Fruit fly (Drosophila melanogaster) whole organism, embryonic: ENCODE results near the gene Sld5.

Experiments
- B-H1 ChIP-seq: fragments of 200-800 bp; sonication (Bioruptor generic); IDR thresholded peaks from 3 replicates; pipeline ENCODE4 v1.3.6; 2022; ENCODE audit warnings: missing biosample characterization, missing genetic modification characterization
- Bdp1 ChIP-seq: fragments of 200-800 bp; sonication (Bioruptor generic); optimal IDR thresholded peaks from 3 replicates; lab custom pipeline; 2016; ENCODE audit warnings: missing biosample characterization, missing genetic modification characterization
- CG10267 ChIP-seq: fragments of 200-800 bp; sonication (Bioruptor generic); optimal IDR thresholded peaks from 2 replicates; lab custom pipeline; 2018; ENCODE audit warnings: missing biosample characterization, mild to moderate bottlenecking, missing genetic modification characterization, moderate library complexity
- CG10565 ChIP-seq: fragments of 200-800 bp; sonication (Bioruptor generic); optimal IDR thresholded peaks from 3 replicates; lab custom pipeline; 2016; ENCODE audit warnings: missing biosample characterization, mild to moderate bottlenecking, missing genetic modification characterization
- CG11093 ChIP-seq: fragments of 200-800 bp; sonication (Bioruptor generic); IDR thresholded peaks from 3 replicates; pipeline ENCODE4 v1.3.6; 2022; ENCODE audit warnings: missing biosample characterization, missing genetic modification characterization
- CG13123 ChIP-seq: fragments of 200-800 bp; sonication (Bioruptor generic); optimal IDR thresholded peaks from 2 replicates; lab custom pipeline; 2016; ENCODE audit warnings: missing biosample characterization, missing genetic modification characterization
- CG15696 ChIP-seq: fragments of 200-800 bp; sonication (Bioruptor generic); optimal IDR thresholded peaks from 2 replicates; lab custom pipeline; 2019; ENCODE audit warnings: missing biosample characterization, mild to moderate bottlenecking, missing genetic modification characterization, moderate library complexity
- CG18011 ChIP-seq: fragments of 200-800 bp; sonication (Bioruptor generic); optimal IDR thresholded peaks from 2 replicates; lab custom pipeline; 2017; ENCODE audit warnings: missing biosample characterization, missing genetic modification characterization, mild to moderate bottlenecking, moderate library complexity, missing genotype
- CG1832 ChIP-seq: fragments of 200-800 bp; sonication (Bioruptor generic); optimal IDR thresholded peaks from 2 replicates; lab custom pipeline; 2017; ENCODE audit warnings: missing biosample characterization, mild to moderate bottlenecking, missing genetic modification characterization, inconsistent platforms
- CG2116 ChIP-seq: fragments of 200-800 bp; sonication (Bioruptor generic); optimal IDR thresholded peaks from 3 replicates; lab custom pipeline; 2018; ENCODE audit warnings: missing biosample characterization, mild to moderate bottlenecking, missing genetic modification characterization
- CG2199 ChIP-seq: fragments of 200-800 bp; sonication (Bioruptor generic); IDR thresholded peaks from 3 replicates; pipeline ENCODE4 v1.3.6; 2022; ENCODE audit warnings: missing biosample characterization, missing genetic modification characterization
- CG3065 ChIP-seq: fragments of 200-800 bp; sonication (Bioruptor generic); optimal IDR thresholded peaks from 2 replicates; lab custom pipeline; 2016; ENCODE audit warnings: missing biosample characterization, missing genetic modification characterization
- CG43689 ChIP-seq: fragments of 200-800 bp; sonication (Bioruptor generic); IDR thresholded peaks from 2 replicates; pipeline ENCODE4 v1.3.6; 2022; ENCODE audit warnings: missing biosample characterization, missing genetic modification characterization
- CG4730 ChIP-seq: fragments of 200-800 bp; sonication (Bioruptor generic); IDR thresholded peaks from 2 replicates; pipeline ENCODE4 v1.3.6; 2022; ENCODE audit warnings: missing biosample characterization, missing genetic modification characterization
- CG4854 ChIP-seq: fragments of 200-800 bp; sonication (Bioruptor generic); optimal IDR thresholded peaks from 2 replicates; lab custom pipeline; 2016; ENCODE audit warnings: missing biosample characterization, missing genetic modification characterization, inconsistent platforms
- CG6254 ChIP-seq: fragments of 200-800 bp; sonication (Bioruptor generic); optimal IDR thresholded peaks from 3 replicates; lab custom pipeline; 2017; ENCODE audit warnings: mild to moderate bottlenecking, missing biosample characterization, missing genetic modification reagents, missing genetic modification characterization
- CG6272 ChIP-seq: fragments of 200-800 bp; sonication (Bioruptor generic); IDR thresholded peaks from 2 replicates; pipeline ENCODE4 v1.3.6; 2022; ENCODE audit warnings: missing biosample characterization, missing genetic modification characterization
- CG8359 ChIP-seq: fragments of 200-800 bp; sonication (Bioruptor generic); optimal IDR thresholded peaks from 2 replicates; lab custom pipeline; 2017; ENCODE audit warnings: missing biosample characterization, mild to moderate bottlenecking, missing genetic modification characterization, borderline replicate concordance
- CG8944 ChIP-seq: fragments of 200-800 bp; sonication (Bioruptor generic); optimal IDR thresholded peaks from 3 replicates; lab custom pipeline; 2016; ENCODE audit warnings: missing biosample characterization, missing genetic modification characterization
- Chrac-16 ChIP-seq: fragments of 200-800 bp; sonication (Bioruptor generic); optimal IDR thresholded peaks from 3 replicates; lab custom pipeline; 2016; ENCODE audit warnings: missing biosample characterization, missing genetic modification characterization
- CrebB ChIP-seq: fragments of 200-800 bp; sonication (Bioruptor generic); optimal IDR thresholded peaks from 3 replicates; lab custom pipeline; 2018; ENCODE audit warnings: missing biosample characterization, mild to moderate bottlenecking, missing genetic modification characterization
- HLH54F ChIP-seq: fragments of 200-800 bp; sonication (Bioruptor generic); optimal IDR thresholded peaks from 3 replicates; lab custom pipeline; 2016; ENCODE audit warnings: missing biosample characterization, missing genetic modification characterization
- Hr39 ChIP-seq: fragments of >200 bp; optimal IDR thresholded peaks from 2 replicates; lab custom pipeline; 2017
- Hsf ChIP-seq: fragments of 200-800 bp; sonication (Bioruptor generic); optimal IDR thresholded peaks from 3 replicates; lab custom pipeline; 2016; ENCODE audit warnings: missing biosample characterization, missing genetic modification characterization
- PHDP ChIP-seq: fragments of 200-800 bp; sonication (Bioruptor generic); optimal IDR thresholded peaks from 3 replicates; lab custom pipeline; 2018; ENCODE audit warnings: missing biosample characterization, mild to moderate bottlenecking, missing genetic modification characterization, moderate library complexity
- Ravus ChIP-seq: fragments of 200-800 bp; sonication (Bioruptor generic); IDR thresholded peaks from 2 replicates; pipeline ENCODE4 v1.3.6; 2022; ENCODE audit warnings: missing biosample characterization, missing genetic modification characterization
- Tbp ChIP-seq: fragments of >200 bp; optimal IDR thresholded peaks from 2 replicates; lab custom pipeline; 2018; ENCODE audit warnings: missing biosample characterization, missing genetic modification characterization
- amos ChIP-seq: fragments of 200-800 bp; sonication (Bioruptor generic); IDR thresholded peaks from 2 replicates; pipeline ENCODE4 v1.3.6; 2022; ENCODE audit warnings: missing biosample characterization, missing genetic modification characterization; ENCODE audit not compliant: partially characterized antibody
- ara ChIP-seq: fragments of 200-800 bp; sonication (Bioruptor generic); IDR thresholded peaks from 2 replicates; pipeline ENCODE4 v1.3.6; 2022; ENCODE audit warnings: missing biosample characterization, missing genetic modification characterization
- cato ChIP-seq: fragments of 200-800 bp; sonication (Bioruptor generic); optimal IDR thresholded peaks from 2 replicates; lab custom pipeline; 2016; ENCODE audit warnings: missing biosample characterization, missing genetic modification characterization, borderline replicate concordance
- cwo ChIP-seq: fragments of 200-800 bp; sonication (Bioruptor generic); optimal IDR thresholded peaks from 3 replicates; lab custom pipeline; 2017; ENCODE audit warnings: missing biosample characterization, missing genetic modification characterization, mild to moderate bottlenecking, moderate library complexity, missing genetic modification reagents
- da ChIP-seq: fragments of 200-800 bp; sonication (Bioruptor generic); optimal IDR thresholded peaks from 2 replicates; lab custom pipeline; 2016; ENCODE audit warnings: missing biosample characterization, missing genetic modification characterization
- emc ChIP-seq: fragments of 200-800 bp; sonication (Bioruptor generic); optimal IDR thresholded peaks from 2 replicates; lab custom pipeline; 2016; ENCODE audit warnings: missing biosample characterization, missing genetic modification characterization
- fd3F ChIP-seq: fragments of 200-800 bp; sonication (Bioruptor generic); optimal IDR thresholded peaks from 2 replicates; lab custom pipeline; 2018; ENCODE audit warnings: missing biosample characterization, mild to moderate bottlenecking, missing genetic modification characterization, moderate library complexity
- fd96Cb ChIP-seq: fragments of 200-800 bp; sonication (Bioruptor generic); optimal IDR thresholded peaks from 2 replicates; lab custom pipeline; 2018; ENCODE audit warnings: missing biosample characterization, mild to moderate bottlenecking, missing genetic modification characterization, moderate library complexity
- ftz-f1 ChIP-seq: fragments of 200-800 bp; sonication (Bioruptor generic); optimal IDR thresholded peaks from 2 replicates; lab custom pipeline; 2016; ENCODE audit warnings: missing biosample characterization, missing genetic modification characterization
- hkb ChIP-seq, 2 experiments: fragments of 200-800 bp in 1 of 2; fragments of >200 bp in 1 of 2; sonication (Bioruptor generic) in 1 of 2; IDR thresholded peaks in 1 of 2; optimal IDR thresholded peaks in 1 of 2; 2 replicates each; pipeline versions ENCODE4 v1.3.6 to Lab custom; 2017 to 2022; ENCODE audit warnings: missing biosample characterization in 1 of 2, missing genetic modification characterization in 1 of 2
- ind ChIP-seq: fragments of 200-800 bp; sonication (Bioruptor generic); optimal IDR thresholded peaks from 3 replicates; lab custom pipeline; 2016; ENCODE audit warnings: missing biosample characterization, missing genetic modification characterization
- kah ChIP-seq: fragments of 200-800 bp; sonication (Bioruptor generic); optimal IDR thresholded peaks from 2 replicates; lab custom pipeline; 2018; ENCODE audit warnings: missing biosample characterization, mild to moderate bottlenecking, missing genetic modification characterization
- lov ChIP-seq, 2 experiments: fragments of 200-800 bp in 1 of 2; fragments of >200 bp in 1 of 2; sonication (Bioruptor generic) in 1 of 2; IDR thresholded peaks in 1 of 2; optimal IDR thresholded peaks in 1 of 2; 2 replicates in 1 of 2; 3 replicates in 1 of 2; pipeline versions ENCODE4 v1.3.6 to Lab custom; 2017 to 2022; ENCODE audit warnings: missing biosample characterization in 1 of 2, missing genetic modification characterization in 1 of 2
- nerfin-1 ChIP-seq: fragments of 200-800 bp; sonication (Bioruptor generic); optimal IDR thresholded peaks from 3 replicates; lab custom pipeline; 2019; ENCODE audit warnings: missing biosample characterization, mild to moderate bottlenecking, missing genetic modification characterization, moderate library complexity
- p53 ChIP-seq: fragments of 200-800 bp; sonication (Bioruptor generic); optimal IDR thresholded peaks from 2 replicates; lab custom pipeline; 2016; ENCODE audit warnings: missing biosample characterization, missing genetic modification characterization
- schlank ChIP-seq: fragments of 200-800 bp; sonication (Bioruptor generic); optimal IDR thresholded peaks from 2 replicates; lab custom pipeline; 2018; ENCODE audit warnings: missing biosample characterization, mild to moderate bottlenecking, missing genetic modification characterization
- sd ChIP-seq: fragments of 200-800 bp; sonication (Bioruptor generic); optimal IDR thresholded peaks from 3 replicates; lab custom pipeline; 2018; ENCODE audit warnings: missing biosample characterization, mild to moderate bottlenecking, missing genetic modification characterization, moderate library complexity
- sna ChIP-seq: fragments of 200-800 bp; sonication (Bioruptor generic); IDR thresholded peaks from 2 replicates; pipeline ENCODE4 v1.3.6; 2022; ENCODE audit warnings: missing biosample characterization, missing genetic modification characterization; ENCODE audit not compliant: partially characterized antibody
- tin ChIP-seq: fragments of 200-800 bp; sonication (Bioruptor generic); optimal IDR thresholded peaks from 3 replicates; lab custom pipeline; 2016; ENCODE audit warnings: missing biosample characterization, missing genetic modification characterization
- vvl ChIP-seq: fragments of 200-800 bp; sonication (Bioruptor generic); IDR thresholded peaks from 2 replicates; pipeline ENCODE4 v1.3.6; 2022; ENCODE audit warnings: missing biosample characterization, missing genetic modification characterization
- wek ChIP-seq: fragments of 200-800 bp; sonication (Bioruptor generic); optimal IDR thresholded peaks from 3 replicates; lab custom pipeline; 2018; ENCODE audit warnings: missing biosample characterization, mild to moderate bottlenecking, missing genetic modification characterization, moderate library complexity
- z ChIP-seq: fragments of 200-800 bp; sonication (Bioruptor generic); IDR thresholded peaks from 3 replicates; pipeline ENCODE4 v1.3.6; 2022; ENCODE audit warnings: missing biosample characterization, missing genetic modification characterization

Sld5 gene

dm6 chr3R:26008892-26009539, 47.3 kb downstream of the Sld5 start (continued):
- TF ChIP-seq CG43689: 0 out of 2 replicates have a peak, but pooled peaks have one; percentile 16
- TF ChIP-seq tin: peak; percentile 90
- no peak for TF ChIP-seq amos (GFP tag; lab: Robert Waterston, UW)
- 0 out of 3 replicates have a peak, but pooled peaks have one; percentile 47 for TF ChIP-seq CG2199
- TF ChIP-seq CG13123 (GFP tag; lab: Kevin White, UChicago): peak; percentile 54
- TF ChIP-seq CG11093 (GFP tag; lab: Robert Waterston, UW): peak; percentile 81
- TF ChIP-seq ind (GFP tag; lab: Kevin White, UChicago): peak; percentile 87
- peak; percentile 84 for TF ChIP-seq ara (GFP tag; lab: Robert Waterston, UW)
- TF ChIP-seq CG4854 (GFP tag; lab: Kevin White, UChicago): peak; percentile 74
- TF ChIP-seq nerfin-1 (tag; lab: Kevin White, UChicago): peak; percentile 85
- peak; percentile 76 for TF ChIP-seq fd3F (GFP tag; lab: Kevin White, UChicago)
- peak; percentile 83 for TF ChIP-seq sd
- peak; percentile 77 for TF ChIP-seq B-H1 (GFP tag; lab: Robert Waterston, UW)
- peak; percentile 79 for TF ChIP-seq CG6254 (GFP tag; lab: Kevin White, UChicago)
- TF ChIP-seq CG8944 (GFP tag; lab: Kevin White, UChicago): peak; percentile 79
- peak; percentile 90 for TF ChIP-seq vvl (GFP tag; lab: Robert Waterston, UW)
- peak; percentile 34 for TF ChIP-seq CG2116
- peak; percentile 31 for TF ChIP-seq emc
- peak; percentile 36 for TF ChIP-seq Ravus (GFP tag; lab: Robert Waterston, UW)
- TF ChIP-seq sna (GFP tag; lab: Robert Waterston, UW): no peak
- peak; percentile 81 for TF ChIP-seq Chrac-16 (GFP tag; lab: Kevin White, UChicago)
- no peak for TF ChIP-seq da (GFP tag; lab: Kevin White, UChicago)
- TF ChIP-seq p53 (GFP tag; lab: Kevin White, UChicago): peak; percentile 68
- TF ChIP-seq CG18011 (GFP tag; lab: Kevin White, UChicago): peak; percentile 55
- peak; percentile 71 for TF ChIP-seq CG8359 (GFP tag; lab: Kevin White, UChicago)
- no peak for TF ChIP-seq CG10565
- TF ChIP-seq z (GFP tag; lab: Robert Waterston, UW): no peak
- peak; percentile 66 for TF ChIP-seq CG3065 (GFP tag; lab: Kevin White, UChicago)
- TF ChIP-seq PHDP (tag; lab: Kevin White, UChicago): peak; percentile 91
- TF ChIP-seq hkb (optimal IDR thresholded peaks at IDR 0.05; lab: Kevin White, UChicago): no peak
- TF ChIP-seq hkb (GFP tag; IDR thresholded peaks at IDR 0.05; lab: Robert Waterston, UW): peak; percentile 88
- TF ChIP-seq CG15696 (tag; lab: Kevin White, UChicago): peak; percentile 62
- peak; percentile 84 for TF ChIP-seq CG4730 (GFP tag; lab: Robert Waterston, UW)
- TF ChIP-seq CG10267: peak; percentile 85
- peak; percentile 81 for TF ChIP-seq CG6272 (GFP tag; lab: Robert Waterston, UW)
- peak; percentile 48 for TF ChIP-seq schlank (tag; lab: Kevin White, UChicago)
- no peak for TF ChIP-seq lov (optimal IDR thresholded peaks at IDR 0.05; lab: Kevin White, UChicago)
- peak; percentile 69; the same call in 1 of the 3 replicates for TF ChIP-seq lov (GFP tag; IDR thresholded peaks at IDR 0.05; lab: Robert Waterston, UW)
- peak; percentile 83 for TF ChIP-seq CrebB
- TF ChIP-seq wek (GFP tag; lab: Kevin White, UChicago): peak; percentile 58
- TF ChIP-seq Bdp1 (GFP tag; lab: Kevin White, UChicago): peak; percentile 76
- TF ChIP-seq Hr39: no peak
- TF ChIP-seq cwo (GFP tag; lab: Kevin White, UChicago): peak; percentile 62
- TF ChIP-seq Hsf (GFP tag; lab: Kevin White, UChicago): peak; percentile 91
- no peak for TF ChIP-seq CG1832 (GFP tag; lab: Kevin White, UChicago)
- TF ChIP-seq ftz-f1 (GFP tag; lab: Kevin White, UChicago): no peak
- peak; percentile 69 for TF ChIP-seq cato (GFP tag; lab: Kevin White, UChicago)
- TF ChIP-seq kah: peak; percentile 59
- TF ChIP-seq HLH54F (GFP tag; lab: Kevin White, UChicago): peak; percentile 81
- TF ChIP-seq Tbp (GFP tag; lab: Kevin White, UChicago): no peak
- TF ChIP-seq fd96Cb: peak; percentile 87
